Fruit fly (Drosophila melanogaster): ENCODE data around the gene CG3407.

The CG3407 gene

dm6 chr2L:3789290-3790067 lies 23.7 kb downstream of the CG3407 start (continued):
- peak; percentile 86 for TF ChIP-seq CG7556 (GFP tag; optimal IDR thresholded peaks at IDR 0.05)
- peak; percentile 88 for TF ChIP-seq croc (GFP tag; conservative IDR thresholded peaks at IDR 0.05)
- peak; percentile 70 for TF ChIP-seq ind (GFP tag; optimal IDR thresholded peaks at IDR 0.05)
- peak; percentile 46 for TF ChIP-seq CTCF (GFP tag; optimal IDR thresholded peaks at IDR 0.05)
- TF ChIP-seq CG6689 (GFP tag; IDR thresholded peaks at IDR 0.05) = peak; percentile 90
- TF ChIP-seq CG11695 (GFP tag; IDR thresholded peaks at IDR 0.05) = peak; percentile 72
- TF ChIP-seq Hr3 (GFP tag; optimal IDR thresholded peaks at IDR 0.05) = peak; percentile 84
- TF ChIP-seq CG11723 (GFP tag; optimal IDR thresholded peaks at IDR 0.05) = peak; percentile 69
- no peak for TF ChIP-seq CG6175 (GFP tag; IDR thresholded peaks at IDR 0.05)
- no peak for TF ChIP-seq CG34376 (GFP tag; optimal IDR thresholded peaks at IDR 0.05)

- TF ChIP-seq sd (tag; optimal IDR thresholded peaks at IDR 0.05) = peak; percentile 0
- no peak for TF ChIP-seq NC2α (GFP tag; optimal IDR thresholded peaks at IDR 0.05)
- TF ChIP-seq sens-2 (GFP tag; IDR thresholded peaks at IDR 0.05) = no peak
- TF ChIP-seq ap (GFP tag; IDR thresholded peaks at IDR 0.05) = no peak
- no peak for TF ChIP-seq luna (GFP tag; optimal IDR thresholded peaks at IDR 0.05)
- TF ChIP-seq psq (GFP tag; optimal IDR thresholded peaks at IDR 0.05) = no peak
- no peak for TF ChIP-seq NfI (GFP tag; optimal IDR thresholded peaks at IDR 0.05)
- TF ChIP-seq esg (GFP tag; conservative IDR thresholded peaks at IDR 0.05) = no peak
Measured at dm6 chr2L:3788150-3788549, 25.1 kb downstream of the CG3407 start.

- TF ChIP-seq CG34376 (GFP tag; optimal IDR thresholded peaks at IDR 0.05) (peak; percentile 52), Med (GFP tag) (peak; percentile 76), CG5180 (GFP tag; optimal IDR thresholded peaks at IDR 0.05) (peak; percentile 78), CG34422 (GFP tag; IDR thresholded peaks at IDR 0.05) (peak; percentile 51; the same call in 1 of the 3 replicates), trem (tag; optimal IDR thresholded peaks at IDR 0.05) (no peak), CG34224 (GFP tag; IDR thresholded peaks at IDR 0.05; ENCODE audit: partially characterized antibody) (peak; percentile 48; the same call in 2 of the 3 replicates), bigmax (GFP tag; optimal IDR thresholded peaks at IDR 0.05) (peak; percentile 43), nau (GFP tag; optimal IDR thresholded peaks at IDR 0.05) (no peak), CG17912 (GFP tag; optimal IDR thresholded peaks at IDR 0.05) (no peak), CG11695 (GFP tag; IDR thresholded peaks at IDR 0.05) (0 out of 3 replicates have a peak, but pooled peaks have one; percentile 31), CG17829 (tag; optimal IDR thresholded peaks at IDR 0.05) (no peak), Drgx (GFP tag; IDR thresholded peaks at IDR 0.05) (peak; percentile 48), CG14860 (GFP tag; IDR thresholded peaks at IDR 0.05; ENCODE audit: partially characterized antibody) (no peak), ase (GFP tag; IDR thresholded peaks at IDR 0.05) (no peak), Hmx (GFP tag; optimal IDR thresholded peaks at IDR 0.05) (no peak), crc (GFP tag; optimal IDR thresholded peaks at IDR 0.05) (peak; percentile 3), CG12155 (GFP tag; optimal IDR thresholded peaks at IDR 0.05) (no peak), CG7372 (GFP tag; IDR thresholded peaks at IDR 0.05) (no peak), lbe (GFP tag; optimal IDR thresholded peaks at IDR 0.05) (peak; percentile 83), CG14441 (GFP tag; IDR thresholded peaks at IDR 0.05) (0 out of 2 replicates have a peak, but pooled peaks have one; percentile 31), sug (tag; optimal IDR thresholded peaks at IDR 0.05) (peak; percentile 17), tll (GFP tag; optimal IDR thresholded peaks at IDR 0.05) (no peak), CG8290 (GFP tag; optimal IDR thresholded peaks at IDR 0.05) (no peak), CG8290 (tag; optimal IDR thresholded peaks at IDR 0.05) (peak in 1 of 2 experiments; percentile 48), Rfx (GFP tag; IDR thresholded peaks at IDR 0.05) (peak; percentile 21; the same call in 1 of the 2 replicates), nom (GFP tag; optimal IDR thresholded peaks at IDR 0.05) (peak; percentile 63), B-H2 (GFP tag; optimal IDR thresholded peaks at IDR 0.05) (no peak), CG32532 (GFP tag; IDR thresholded peaks at IDR 0.05) (peak; percentile 67), CG12071 (GFP tag; optimal IDR thresholded peaks at IDR 0.05) (peak; percentile 21), Hr78 (GFP tag; optimal IDR thresholded peaks at IDR 0.05) (peak in 1 of 2 experiments; percentile 23), Dll (GFP tag; IDR thresholded peaks at IDR 0.05; ENCODE audit: partially characterized antibody) (0 out of 4 replicates have a peak, but pooled peaks have one; percentile 30)
Measured at dm6 chr2L:3787028-3787427, 26.2 kb downstream of the CG3407 start, which contains the start of gene bark. TSS of gene bark (plus strand) at chr2L:3787167.

Data from whole organism, embryonic.